Worm (Caenorhabditis elegans): Measurements from ENCODE around the gene nlp-11.
A peak's percentile ranks its signal among the peaks of the same experiment; 100 is the strongest.
"Not testable (repeated sequence)": the region's sequence is repeated elsewhere in the genome, so short reads cannot be mapped to it uniquely, and the experiment has no call there.

Gene nlp-11

DNA sequence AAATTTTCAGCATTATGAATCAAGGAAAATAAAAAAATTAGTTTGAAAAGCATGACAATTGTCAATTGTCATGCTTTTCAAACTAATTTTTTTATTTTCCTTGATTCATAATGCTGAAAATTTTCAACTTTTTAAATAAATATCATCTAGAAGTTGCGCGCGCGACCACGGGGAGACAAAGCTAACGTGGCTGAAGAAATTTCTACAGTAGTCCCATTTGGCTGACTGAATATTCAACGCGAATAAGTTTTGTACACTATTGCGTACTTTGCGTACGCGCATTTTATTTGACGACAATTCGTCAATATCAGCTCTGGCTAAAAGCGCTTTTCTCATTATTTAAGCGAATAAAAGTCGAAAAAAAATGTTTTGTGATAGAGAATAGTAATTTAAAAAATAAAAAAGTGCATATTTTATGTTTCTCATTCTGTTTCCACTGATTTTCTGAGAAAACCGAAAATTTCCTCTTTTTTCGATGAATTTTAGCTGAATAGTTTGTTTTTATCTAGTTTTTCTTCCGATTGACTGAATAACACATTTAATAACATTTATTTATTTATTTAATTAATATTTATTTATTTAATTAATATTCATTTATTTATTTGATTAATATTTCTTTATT lies 27.0 kb upstream of the nlp-11 start, which contains the start of gene Y53C12A.11:
TSS of gene Y53C12A.11 (minus strand) at position 68 of the 622 bp plus-strand sequence.
- TF ChIP-seq nhr-12, ztf-11, nhr-2 (tag; optimal IDR thresholded peaks at IDR 0.05): not testable (repeated sequence)

DNA sequence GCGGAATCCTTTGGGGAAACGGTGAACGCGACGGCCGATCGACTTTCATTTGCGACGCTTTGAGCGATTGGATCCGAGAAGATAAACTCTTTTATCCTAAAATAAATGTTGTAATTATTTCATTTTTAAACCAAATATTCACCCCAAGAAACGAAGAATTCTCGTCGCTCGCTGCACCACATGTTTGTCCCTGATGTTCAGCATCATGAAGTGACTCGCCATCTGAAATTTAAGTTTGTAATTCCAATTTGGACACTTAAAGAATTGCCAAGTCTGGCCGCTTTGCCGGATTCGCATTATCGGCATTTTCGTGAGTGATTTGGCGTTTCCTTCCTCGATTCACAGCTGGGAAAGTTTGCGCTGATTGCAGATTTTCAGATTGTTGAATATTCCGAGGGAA lies 26.2 kb upstream of the nlp-11 start, which contains the start of gene Y53C12A.6:
TSS of gene Y53C12A.6 (minus strand) at position 101 of the 400 bp plus-strand sequence.
- TF ChIP-seq ces-1 (GFP tag; optimal IDR thresholded peaks at IDR 0.05): no peak
- no peak for TF ChIP-seq nhr-2 (tag; optimal IDR thresholded peaks at IDR 0.05)
- no peak for TF ChIP-seq M03D4.4 (tag; optimal IDR thresholded peaks at IDR 0.05)
- no peak for TF ChIP-seq ceh-39 (tag; optimal IDR thresholded peaks at IDR 0.05)

DNA sequence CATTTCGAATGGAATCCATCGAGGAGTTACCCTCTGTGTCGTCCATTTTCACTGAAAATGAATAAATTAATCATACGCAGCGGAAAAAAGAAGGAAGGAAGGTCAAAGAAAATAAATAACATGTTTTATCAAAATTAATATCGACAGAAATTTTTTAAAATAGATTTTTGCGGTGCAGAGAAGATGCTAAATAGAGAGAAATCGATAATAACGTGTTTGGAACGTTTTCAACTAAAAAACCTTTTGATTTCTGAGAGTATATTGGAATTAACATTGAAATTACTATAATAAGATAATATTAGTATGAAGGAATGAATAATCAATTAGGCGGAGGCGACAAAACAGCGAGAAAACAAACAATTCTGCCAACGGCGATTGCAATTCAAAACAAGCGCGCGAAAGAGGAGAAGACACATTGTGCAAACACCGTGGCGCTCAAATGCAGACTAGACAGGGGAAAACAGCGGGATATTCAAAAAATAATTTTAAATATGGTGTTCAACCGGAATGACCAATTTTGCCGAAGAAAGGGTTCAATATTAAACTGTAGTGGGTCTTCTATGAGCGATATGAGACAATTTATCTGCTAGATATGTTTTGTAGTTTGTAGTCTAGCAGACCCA lies 24.8 kb upstream of the nlp-11 start, which contains the start of gene wee-1.3:
TSS of gene wee-1.3 (minus strand) at position 51 of the 623 bp plus-strand sequence.
- no peak for TF ChIP-seq sptf-1 (tag; optimal IDR thresholded peaks at IDR 0.05)
- TF ChIP-seq ceh-83 (GFP tag; optimal IDR thresholded peaks at IDR 0.05): no peak
- TF ChIP-seq lsy-2 (tag; optimal IDR thresholded peaks at IDR 0.05): peak; percentile 89
- peak; percentile 80 for TF ChIP-seq lin-13 (tag; optimal IDR thresholded peaks at IDR 0.05)
- peak; percentile 79 for TF ChIP-seq nhr-237 (tag; optimal IDR thresholded peaks at IDR 0.05)
- no peak for TF ChIP-seq elt-1 (tag; optimal IDR thresholded peaks at IDR 0.05; ENCODE audit: borderline replicate concordance, insufficient read depth)
- peak; percentile 51 for TF ChIP-seq unc-120 (tag; optimal IDR thresholded peaks at IDR 0.05; ENCODE audit: poor library complexity, severe bottlenecking)
- TF ChIP-seq mls-2 (tag; optimal IDR thresholded peaks at IDR 0.05): peak; percentile 47
- TF ChIP-seq tbx-8 (GFP tag; optimal IDR thresholded peaks at IDR 0.05): no peak
- no peak for TF ChIP-seq unc-62 (GFP tag; optimal IDR thresholded peaks at IDR 0.05)
- no peak for TF ChIP-seq blmp-1 (tag; optimal IDR thresholded peaks at IDR 0.05)
- TF ChIP-seq ceh-39 (tag; optimal IDR thresholded peaks at IDR 0.05): peak; percentile 45
- TF ChIP-seq lin-32 (GFP tag; optimal IDR thresholded peaks at IDR 0.05): no peak
- no peak for TF ChIP-seq ham-2 (GFP tag; optimal IDR thresholded peaks at IDR 0.05)
- TF ChIP-seq snpc-4 (tag; optimal IDR thresholded peaks at IDR 0.05): no peak
- no peak for TF ChIP-seq nhr-76 (tag; optimal IDR thresholded peaks at IDR 0.05)
- peak; percentile 48 for TF ChIP-seq drap-1 (GFP tag; optimal IDR thresholded peaks at IDR 0.05)
- no peak for TF ChIP-seq cnd-1 (tag; optimal IDR thresholded peaks at IDR 0.05)
- no peak for TF ChIP-seq bed-3 (GFP tag; optimal IDR thresholded peaks at IDR 0.05)
- no peak for TF ChIP-seq zip-8 (tag; optimal IDR thresholded peaks at IDR 0.05)
- no peak for TF ChIP-seq flh-1 (GFP tag; optimal IDR thresholded peaks at IDR 0.05)
- no peak for TF ChIP-seq mab-5 (tag; optimal IDR thresholded peaks at IDR 0.05)
- TF ChIP-seq hlh-1 (tag; optimal IDR thresholded peaks at IDR 0.05): peak; percentile 20
- peak; percentile 75 for TF ChIP-seq mep-1 (tag; optimal IDR thresholded peaks at IDR 0.05)
- no peak for TF ChIP-seq ceh-43 (GFP tag; optimal IDR thresholded peaks at IDR 0.05)
- peak; percentile 58 for TF ChIP-seq ces-1 (GFP tag; optimal IDR thresholded peaks at IDR 0.05)
- TF ChIP-seq sem-2 (GFP tag; optimal IDR thresholded peaks at IDR 0.05): no peak
- no peak for TF ChIP-seq ztf-11 (tag; optimal IDR thresholded peaks at IDR 0.05)
- TF ChIP-seq elt-3 (tag; optimal IDR thresholded peaks at IDR 0.05): no peak
- peak; percentile 78 for TF ChIP-seq pha-4 (tag; optimal IDR thresholded peaks at IDR 0.05)

DNA sequence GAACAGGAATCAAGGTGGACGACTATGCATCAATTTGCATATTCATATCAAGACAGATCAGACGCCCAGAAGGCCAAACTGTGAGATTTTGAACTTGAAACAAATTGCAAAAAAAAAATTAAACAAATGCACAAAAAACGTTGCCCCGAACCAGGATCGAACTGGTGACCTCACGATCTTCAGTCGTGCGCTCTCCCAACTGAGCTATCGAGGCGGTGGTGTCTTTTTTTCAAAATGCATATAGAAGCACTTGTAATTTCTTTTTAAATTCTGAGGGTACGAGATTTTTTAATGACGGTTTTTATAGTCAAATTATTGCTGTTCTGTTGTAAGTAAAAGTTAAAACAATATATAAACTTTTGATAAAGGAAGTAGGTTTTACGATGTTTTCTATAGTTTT lies 21.3 kb upstream of the nlp-11 start:
- no peak for TF ChIP-seq ces-1 (GFP tag; optimal IDR thresholded peaks at IDR 0.05)
- TF ChIP-seq ceh-83 (GFP tag; optimal IDR thresholded peaks at IDR 0.05): peak; percentile 55

Data from whole organism, mixed stage, embryonic.